Fruit fly (Drosophila melanogaster) whole organism, prepupa: ENCODE results near the gene GstD2.

Experiments used
- Blimp-1 ChIP-seq: fragments of 200-800 bp; sonication (Bioruptor generic); optimal IDR thresholded peaks from 3 replicates; lab custom pipeline; 2017; ENCODE audit warnings: missing biosample characterization, missing genetic modification characterization, mild to moderate bottlenecking, moderate library complexity, missing genetic modification reagents
- CG10631 ChIP-seq: fragments of 200-800 bp; sonication (Bioruptor generic); optimal IDR thresholded peaks from 2 replicates; lab custom pipeline; 2016; ENCODE audit warnings: missing biosample characterization, missing genetic modification characterization
- CG11294 ChIP-seq: fragments of 200-800 bp; sonication (Bioruptor generic); IDR thresholded peaks from 2 replicates; pipeline ENCODE4 v1.3.6; 2022; ENCODE audit warnings: missing biosample characterization, missing genetic modification characterization
- CG15336 ChIP-seq: fragments of 200-800 bp; sonication (Bioruptor generic); IDR thresholded peaks from 2 replicates; pipeline ENCODE4 v1.3.6; 2022; ENCODE audit warnings: missing biosample characterization, missing genetic modification characterization
- CG1621 ChIP-seq: fragments of 200-800 bp; sonication (Bioruptor generic); optimal IDR thresholded peaks from 3 replicates; lab custom pipeline; 2018; ENCODE audit warnings: missing biosample characterization, mild to moderate bottlenecking, missing genetic modification characterization
- CG16779 ChIP-seq: fragments of 200-800 bp; sonication (Bioruptor generic); optimal IDR thresholded peaks from 3 replicates; lab custom pipeline; 2017; ENCODE audit warnings: missing biosample characterization, mild to moderate bottlenecking, missing genetic modification characterization
- CG31627 ChIP-seq: fragments of 200-800 bp; sonication (Bioruptor generic); optimal IDR thresholded peaks from 3 replicates; lab custom pipeline; 2016; ENCODE audit warnings: missing biosample characterization, missing genetic modification characterization
- CG32006 ChIP-seq: fragments of 200-800 bp; sonication (Bioruptor generic); optimal IDR thresholded peaks from 3 replicates; lab custom pipeline; 2017; ENCODE audit warnings: missing biosample characterization, mild to moderate bottlenecking, missing genetic modification characterization
- CG34406 ChIP-seq: fragments of 200-800 bp; sonication (Bioruptor generic); optimal IDR thresholded peaks from 3 replicates; lab custom pipeline; 2016; ENCODE audit warnings: missing biosample characterization, missing genetic modification characterization
- CG3919 ChIP-seq: fragments of 200-800 bp; sonication (Bioruptor generic); optimal IDR thresholded peaks from 3 replicates; lab custom pipeline; 2016; ENCODE audit warnings: missing biosample characterization, missing genetic modification characterization
- CG4318 ChIP-seq: fragments of 200-800 bp; sonication (Bioruptor generic); optimal IDR thresholded peaks from 3 replicates; lab custom pipeline; 2017; ENCODE audit warnings: missing biosample characterization, mild to moderate bottlenecking, missing genetic modification characterization
- CG6163 ChIP-seq: fragments of 200-800 bp; sonication (Bioruptor generic); IDR thresholded peaks from 3 replicates; pipeline ENCODE4 v1.3.6; 2022; ENCODE audit warnings: missing biosample characterization, missing genetic modification characterization
- CG6792 ChIP-seq: fragments of 200-800 bp; sonication (Bioruptor generic); optimal IDR thresholded peaks from 3 replicates; lab custom pipeline; 2016; ENCODE audit warnings: missing biosample characterization, missing genetic modification characterization
- CG6808 ChIP-seq: fragments of 200-800 bp; sonication (Bioruptor generic); optimal IDR thresholded peaks from 3 replicates; lab custom pipeline; 2017; ENCODE audit warnings: missing biosample characterization, missing genetic modification characterization, mild to moderate bottlenecking, moderate library complexity, missing genetic modification reagents
- CG6854 ChIP-seq: fragments of 200-800 bp; sonication (Bioruptor generic); optimal IDR thresholded peaks from 2 replicates; lab custom pipeline; 2017; ENCODE audit warnings: missing biosample characterization, mild to moderate bottlenecking, missing genetic modification characterization
- Eip75B ChIP-seq: fragments of 200-800 bp; sonication (Bioruptor generic); optimal IDR thresholded peaks from 3 replicates; lab custom pipeline; 2016; ENCODE audit warnings: missing biosample characterization, missing genetic modification characterization
- Eip78C ChIP-seq: fragments of 200-800 bp; sonication (Bioruptor generic); peaks from one replicate; lab custom pipeline; 2016; ENCODE audit warnings: missing biosample characterization, missing genetic modification characterization
- Ets21C ChIP-seq: fragments of 200-800 bp; sonication (Bioruptor generic); optimal IDR thresholded peaks from 3 replicates; lab custom pipeline; 2016; ENCODE audit warnings: missing biosample characterization, missing genetic modification characterization
- Ets96B ChIP-seq: fragments of 200-800 bp; optimal IDR thresholded peaks from 2 replicates; lab custom pipeline; 2019; ENCODE audit warnings: missing biosample characterization, mild to moderate bottlenecking, missing genetic modification characterization, moderate library complexity
- Hr38 ChIP-seq: sonication (Bioruptor generic); optimal IDR thresholded peaks from 2 replicates; lab custom pipeline; 2016; ENCODE audit warnings: missing biosample characterization, missing genetic modification characterization
- Hr39 ChIP-seq: fragments of 200-800 bp; sonication (Bioruptor generic); optimal IDR thresholded peaks from 2 replicates; lab custom pipeline; 2016; ENCODE audit warnings: missing biosample characterization, missing genetic modification characterization
- Hr4 ChIP-seq: fragments of 200-800 bp; sonication (Bioruptor generic); optimal IDR thresholded peaks from 3 replicates; lab custom pipeline; 2016; ENCODE audit warnings: missing biosample characterization, missing genetic modification characterization
- Lpt ChIP-seq: fragments of 200-800 bp; sonication (Bioruptor generic); optimal IDR thresholded peaks from 3 replicates; lab custom pipeline; 2016; ENCODE audit warnings: missing biosample characterization, missing genetic modification characterization
- Sox102F ChIP-seq: fragments of 200-800 bp; sonication (Bioruptor generic); optimal IDR thresholded peaks from 2 replicates; lab custom pipeline; 2016; ENCODE audit warnings: missing biosample characterization, mild to moderate bottlenecking, missing genetic modification characterization
- dac ChIP-seq: fragments of 200-800 bp; sonication (Bioruptor generic); optimal IDR thresholded peaks from 2 replicates; lab custom pipeline; 2017; ENCODE audit warnings: missing biosample characterization, mild to moderate bottlenecking, missing genetic modification characterization
- dsx ChIP-seq: fragments of 200-800 bp; optimal IDR thresholded peaks from 3 replicates; lab custom pipeline; 2019; ENCODE audit warnings: missing biosample characterization, mild to moderate bottlenecking, missing genetic modification characterization, moderate library complexity; ENCODE audit not compliant: poor library complexity, severe bottlenecking
- eg ChIP-seq: fragments of 200-800 bp; sonication (Bioruptor generic); IDR thresholded peaks from 3 replicates; pipeline ENCODE4 v1.3.6; 2022; ENCODE audit warnings: missing biosample characterization, missing genetic modification characterization
- esn ChIP-seq: fragments of 200-800 bp; sonication (Bioruptor generic); optimal IDR thresholded peaks from 2 replicates; lab custom pipeline; 2016; ENCODE audit warnings: missing biosample characterization, mild to moderate bottlenecking, missing genetic modification characterization, moderate library complexity
- fd59A ChIP-seq: fragments of 200-800 bp; sonication (Bioruptor generic); optimal IDR thresholded peaks from 2 replicates; lab custom pipeline; 2017; ENCODE audit warnings: missing biosample characterization, mild to moderate bottlenecking, missing genetic modification characterization, missing genetic modification reagents
- pdm3 ChIP-seq: fragments of 200-800 bp; sonication (Bioruptor generic); optimal IDR thresholded peaks from 3 replicates; lab custom pipeline; 2016; ENCODE audit warnings: missing biosample characterization, missing genetic modification characterization
- salr ChIP-seq, 2 experiments: fragments of 200-800 bp; sonication (Bioruptor generic); optimal IDR thresholded peaks; 3 replicates each; lab custom pipeline; 2016 to 2018; ENCODE audit warnings: missing biosample characterization in 2 of 2, missing genetic modification characterization in 2 of 2, mild to moderate bottlenecking in 1 of 2
- spab ChIP-seq: fragments of 200-800 bp; sonication (Bioruptor generic); optimal IDR thresholded peaks from 2 replicates; lab custom pipeline; 2017; ENCODE audit warnings: missing biosample characterization, mild to moderate bottlenecking, missing genetic modification characterization, missing genetic modification reagents
- svp ChIP-seq: fragments of 200-800 bp; sonication (Bioruptor generic); peaks from one replicate; lab custom pipeline; 2016; ENCODE audit warnings: missing biosample characterization, missing genetic modification characterization
- vri ChIP-seq: fragments of 200-800 bp; sonication (Bioruptor generic); optimal IDR thresholded peaks from 3 replicates; lab custom pipeline; 2016; ENCODE audit warnings: missing biosample characterization, mild to moderate bottlenecking, missing genetic modification characterization

The GstD2 gene

dm6 chr3R:12359837-12360236, 11.9 kb upstream of the GstD2 start, which contains the start of gene CG4115:
TSS of gene CG4115 (plus strand) at chr3R:12360008.
- peak; percentile 26 for TF ChIP-seq CG6854 (GFP tag; lab: Kevin White, UChicago)
- no peak for TF ChIP-seq Sox102F (GFP tag; lab: Kevin White, UChicago)
- no peak for TF ChIP-seq CG6163
- TF ChIP-seq Blimp-1 (GFP tag; lab: Kevin White, UChicago), result peak; percentile 75
- peak; percentile 57 for TF ChIP-seq Eip78C (GFP tag; lab: Kevin White, UChicago)
- TF ChIP-seq CG3919 (GFP tag; lab: Kevin White, UChicago), result peak; percentile 1

- no peak for TF ChIP-seq Sox102F (GFP tag; lab: Kevin White, UChicago)
- no peak for TF ChIP-seq CG32006 (GFP tag; lab: Kevin White, UChicago)
- no peak for TF ChIP-seq CG15336
- no peak for TF ChIP-seq dac (GFP tag; lab: Kevin White, UChicago)
- no peak for TF ChIP-seq CG16779
- no peak for TF ChIP-seq Ets21C (GFP tag; lab: Kevin White, UChicago)
- no peak for TF ChIP-seq CG1621 (tag; lab: Kevin White, UChicago)
- TF ChIP-seq salr (GFP tag; optimal IDR thresholded peaks at IDR 0.05; lab: Kevin White, UChicago), result no peak
- no peak for TF ChIP-seq Hr38 (GFP tag; lab: Kevin White, UChicago)
These were observed 9.7 kb upstream of the GstD2 start for dm6 chr3R:12361962-12362497.

- TF ChIP-seq dsx (GFP tag; lab: Kevin White, UChicago) (peak; percentile 50), salr (GFP tag; optimal IDR thresholded peaks at IDR 0.05; lab: Kevin White, UChicago) (no peak), Ets96B (tag; lab: Kevin White, UChicago) (no peak), Hr39 (GFP tag; lab: Kevin White, UChicago) (no peak)
These were observed 8.2 kb upstream of the GstD2 start for dm6 chr3R:12363544-12363943.

dm6 chr3R:12364580-12364979, 7.2 kb upstream of the GstD2 start, which contains the start of gene Tim17a1:
TSS of gene Tim17a1 (minus strand) at chr3R:12364680.
- TF ChIP-seq eg (GFP tag; lab: Robert Waterston, UW) (no peak), Hr4 (GFP tag; lab: Kevin White, UChicago) (no peak), CG11294 (GFP tag; lab: Robert Waterston, UW) (no peak), fd59A (GFP tag; lab: Kevin White, UChicago) (no peak), CG4318 (GFP tag; lab: Kevin White, UChicago) (no peak), pdm3 (no peak), CG10631 (no peak), CG6792 (GFP tag; lab: Kevin White, UChicago) (no peak), CG34406 (GFP tag; lab: Kevin White, UChicago) (no peak), CG6808 (GFP tag; lab: Kevin White, UChicago) (no peak), esn (GFP tag; lab: Kevin White, UChicago) (no peak), Hr38 (GFP tag; lab: Kevin White, UChicago) (no peak), CG32006 (GFP tag; lab: Kevin White, UChicago) (no peak), CG3919 (GFP tag; lab: Kevin White, UChicago) (no peak), vri (GFP tag; lab: Kevin White, UChicago) (no peak), Ets21C (GFP tag; lab: Kevin White, UChicago) (no peak), svp (no peak), dsx (GFP tag; lab: Kevin White, UChicago) (no peak)

dm6 chr3R:12365264-12365840, 6.4 kb upstream of the GstD2 start, which contains the start of gene GstD10:
TSS of gene GstD10 (minus strand) at chr3R:12365735.
- no peak for TF ChIP-seq CG31627 (GFP tag; lab: Kevin White, UChicago)
- peak; percentile 75 for TF ChIP-seq vri (GFP tag; lab: Kevin White, UChicago)
- no peak for TF ChIP-seq CG1621 (tag; lab: Kevin White, UChicago)
- TF ChIP-seq spab, result no peak
- no peak for TF ChIP-seq Lpt (GFP tag; lab: Kevin White, UChicago)
- TF ChIP-seq esn (GFP tag; lab: Kevin White, UChicago), result no peak
- no peak for TF ChIP-seq CG16779
- no peak for TF ChIP-seq CG32006 (GFP tag; lab: Kevin White, UChicago)
- TF ChIP-seq CG6854 (GFP tag; lab: Kevin White, UChicago), result no peak
- no peak for TF ChIP-seq Eip75B (GFP tag; lab: Kevin White, UChicago)
- TF ChIP-seq svp, result peak; percentile 90
